Fruit fly (Drosophila melanogaster) whole organism, prepupa: ENCODE measurements around the gene Imp.

Experiments
- Blimp-1 ChIP-seq: fragments of 200-800 bp; sonication (Bioruptor generic); optimal IDR thresholded peaks from 3 replicates; lab custom pipeline; 2017; ENCODE audit warnings: missing biosample characterization, missing genetic modification characterization, mild to moderate bottlenecking, moderate library complexity, missing genetic modification reagents
- CG10631 ChIP-seq: fragments of 200-800 bp; sonication (Bioruptor generic); optimal IDR thresholded peaks from 2 replicates; lab custom pipeline; 2016; ENCODE audit warnings: missing biosample characterization, missing genetic modification characterization
- CG11294 ChIP-seq: fragments of 200-800 bp; sonication (Bioruptor generic); IDR thresholded peaks from 2 replicates; pipeline ENCODE4 v1.3.6; 2022; ENCODE audit warnings: missing biosample characterization, missing genetic modification characterization
- CG16779 ChIP-seq: fragments of 200-800 bp; sonication (Bioruptor generic); optimal IDR thresholded peaks from 3 replicates; lab custom pipeline; 2017; ENCODE audit warnings: missing biosample characterization, mild to moderate bottlenecking, missing genetic modification characterization
- CG3919 ChIP-seq: fragments of 200-800 bp; sonication (Bioruptor generic); optimal IDR thresholded peaks from 3 replicates; lab custom pipeline; 2016; ENCODE audit warnings: missing biosample characterization, missing genetic modification characterization
- CG4318 ChIP-seq: fragments of 200-800 bp; sonication (Bioruptor generic); optimal IDR thresholded peaks from 3 replicates; lab custom pipeline; 2017; ENCODE audit warnings: missing biosample characterization, mild to moderate bottlenecking, missing genetic modification characterization
- CG6163 ChIP-seq: fragments of 200-800 bp; sonication (Bioruptor generic); IDR thresholded peaks from 3 replicates; pipeline ENCODE4 v1.3.6; 2022; ENCODE audit warnings: missing biosample characterization, missing genetic modification characterization
- CG6276 ChIP-seq: fragments of 200-800 bp; sonication (Bioruptor generic); optimal IDR thresholded peaks from 2 replicates; lab custom pipeline; 2017; ENCODE audit warnings: missing biosample characterization, mild to moderate bottlenecking, missing genetic modification characterization
- CG6808 ChIP-seq: fragments of 200-800 bp; sonication (Bioruptor generic); optimal IDR thresholded peaks from 3 replicates; lab custom pipeline; 2017; ENCODE audit warnings: missing biosample characterization, missing genetic modification characterization, mild to moderate bottlenecking, moderate library complexity, missing genetic modification reagents
- CG6854 ChIP-seq: fragments of 200-800 bp; sonication (Bioruptor generic); optimal IDR thresholded peaks from 2 replicates; lab custom pipeline; 2017; ENCODE audit warnings: missing biosample characterization, mild to moderate bottlenecking, missing genetic modification characterization
- CG8119 ChIP-seq: fragments of 200-800 bp; sonication (Bioruptor generic); IDR thresholded peaks from 3 replicates; pipeline ENCODE4 v1.3.6; 2022; ENCODE audit warnings: missing biosample characterization, missing genetic modification characterization
- Eip75B ChIP-seq: fragments of 200-800 bp; sonication (Bioruptor generic); optimal IDR thresholded peaks from 3 replicates; lab custom pipeline; 2016; ENCODE audit warnings: missing biosample characterization, missing genetic modification characterization
- Eip78C ChIP-seq: fragments of 200-800 bp; sonication (Bioruptor generic); peaks from one replicate; lab custom pipeline; 2016; ENCODE audit warnings: missing biosample characterization, missing genetic modification characterization
- Eip93F ChIP-seq: fragments of 200-800 bp; sonication (Bioruptor generic); optimal IDR thresholded peaks from 2 replicates; lab custom pipeline; 2016; ENCODE audit warnings: missing biosample characterization, mild to moderate bottlenecking, missing genetic modification characterization
- Ets21C ChIP-seq: fragments of 200-800 bp; sonication (Bioruptor generic); optimal IDR thresholded peaks from 3 replicates; lab custom pipeline; 2016; ENCODE audit warnings: missing biosample characterization, missing genetic modification characterization
- Hr4 ChIP-seq: fragments of 200-800 bp; sonication (Bioruptor generic); optimal IDR thresholded peaks from 3 replicates; lab custom pipeline; 2016; ENCODE audit warnings: missing biosample characterization, missing genetic modification characterization
- Met ChIP-seq: fragments of 200-800 bp; sonication (Bioruptor generic); optimal IDR thresholded peaks from 3 replicates; lab custom pipeline; 2016; ENCODE audit warnings: missing biosample characterization, missing genetic modification characterization
- Smox ChIP-seq: fragments of 200-800 bp; sonication (Bioruptor generic); optimal IDR thresholded peaks from 3 replicates; lab custom pipeline; 2016; ENCODE audit warnings: missing biosample characterization, missing genetic modification characterization
- Sox102F ChIP-seq: fragments of 200-800 bp; sonication (Bioruptor generic); optimal IDR thresholded peaks from 2 replicates; lab custom pipeline; 2016; ENCODE audit warnings: missing biosample characterization, mild to moderate bottlenecking, missing genetic modification characterization
- Sox14 ChIP-seq: fragments of 200-800 bp; sonication (Bioruptor generic); optimal IDR thresholded peaks from 3 replicates; lab custom pipeline; 2016; ENCODE audit warnings: missing biosample characterization, missing genetic modification characterization
- achi ChIP-seq: fragments of 200-800 bp; sonication (Bioruptor generic); optimal IDR thresholded peaks from 3 replicates; lab custom pipeline; 2016; ENCODE audit warnings: missing biosample characterization, missing genetic modification characterization
- acj6 ChIP-seq: fragments of 200-800 bp; sonication (Bioruptor generic); optimal IDR thresholded peaks from 3 replicates; lab custom pipeline; 2016; ENCODE audit warnings: missing biosample characterization, missing genetic modification characterization
- cyc ChIP-seq: fragments of 200-800 bp; sonication (Bioruptor generic); optimal IDR thresholded peaks from 3 replicates; lab custom pipeline; 2016; ENCODE audit warnings: missing biosample characterization, missing genetic modification characterization
- dac ChIP-seq: fragments of 200-800 bp; sonication (Bioruptor generic); optimal IDR thresholded peaks from 2 replicates; lab custom pipeline; 2017; ENCODE audit warnings: missing biosample characterization, mild to moderate bottlenecking, missing genetic modification characterization
- dsx ChIP-seq: fragments of 200-800 bp; optimal IDR thresholded peaks from 3 replicates; lab custom pipeline; 2019; ENCODE audit warnings: missing biosample characterization, mild to moderate bottlenecking, missing genetic modification characterization, moderate library complexity; ENCODE audit not compliant: poor library complexity, severe bottlenecking
- eg ChIP-seq: fragments of 200-800 bp; sonication (Bioruptor generic); IDR thresholded peaks from 3 replicates; pipeline ENCODE4 v1.3.6; 2022; ENCODE audit warnings: missing biosample characterization, missing genetic modification characterization
- lz ChIP-seq: fragments of 200-800 bp; sonication (Bioruptor generic); optimal IDR thresholded peaks from 3 replicates; lab custom pipeline; 2016; ENCODE audit warnings: missing biosample characterization, missing genetic modification characterization
- pdm3 ChIP-seq: fragments of 200-800 bp; sonication (Bioruptor generic); optimal IDR thresholded peaks from 3 replicates; lab custom pipeline; 2016; ENCODE audit warnings: missing biosample characterization, missing genetic modification characterization
- salr ChIP-seq, 2 experiments: fragments of 200-800 bp; sonication (Bioruptor generic); optimal IDR thresholded peaks; 3 replicates each; lab custom pipeline; 2016 to 2018; ENCODE audit warnings: missing biosample characterization in 2 of 2, missing genetic modification characterization in 2 of 2, mild to moderate bottlenecking in 1 of 2
- spab ChIP-seq: fragments of 200-800 bp; sonication (Bioruptor generic); optimal IDR thresholded peaks from 2 replicates; lab custom pipeline; 2017; ENCODE audit warnings: missing biosample characterization, mild to moderate bottlenecking, missing genetic modification characterization, missing genetic modification reagents
- ss ChIP-seq, 2 experiments: fragments of 200-800 bp; sonication (Bioruptor generic); optimal IDR thresholded peaks; 2 replicates in 1 of 2; 3 replicates in 1 of 2; lab custom pipeline; 2017 to 2018; ENCODE audit warnings: mild to moderate bottlenecking in 2 of 2, missing biosample characterization in 2 of 2, missing genetic modification characterization in 2 of 2, moderate library complexity in 1 of 2
- svp ChIP-seq: fragments of 200-800 bp; sonication (Bioruptor generic); peaks from one replicate; lab custom pipeline; 2016; ENCODE audit warnings: missing biosample characterization, missing genetic modification characterization
- topi ChIP-seq: fragments of 200-800 bp; sonication (Bioruptor generic); optimal IDR thresholded peaks from 3 replicates; lab custom pipeline; 2016; ENCODE audit warnings: missing biosample characterization, missing genetic modification characterization
- vri ChIP-seq: fragments of 200-800 bp; sonication (Bioruptor generic); optimal IDR thresholded peaks from 3 replicates; lab custom pipeline; 2016; ENCODE audit warnings: missing biosample characterization, mild to moderate bottlenecking, missing genetic modification characterization

Imp gene

dm6 chrX:10762959-10763883 is 60.9 kb downstream of the Imp start:
- TF ChIP-seq CG6163 (peak; percentile 48; the same call in 1 of the 3 replicates), Met (GFP tag; lab: Kevin White, UChicago) (peak; percentile 22), Sox14 (GFP tag; lab: Kevin White, UChicago) (peak; percentile 48), svp (GFP tag; lab: Kevin White, UChicago) (peak; percentile 67), vri (GFP tag; lab: Kevin White, UChicago) (peak; percentile 42), CG6276 (GFP tag; lab: Kevin White, UChicago) (peak; percentile 29), ss (GFP tag; optimal IDR thresholded peaks at IDR 0.05; lab: Kevin White, UChicago) (peak; percentile 25 to 55), Blimp-1 (GFP tag; lab: Kevin White, UChicago) (no peak), Eip75B (GFP tag; lab: Kevin White, UChicago) (peak; percentile 23), CG4318 (GFP tag; lab: Kevin White, UChicago) (no peak), acj6 (no peak), Sox102F (no peak), CG3919 (no peak), dsx (peak; percentile 16), CG16779 (tag; lab: Kevin White, UChicago) (peak; percentile 21), Eip78C (GFP tag; lab: Kevin White, UChicago) (peak; percentile 69)

dm6 chrX:10762569-10762958 is 61.5 kb downstream of the Imp start:
- TF ChIP-seq cyc (GFP tag; lab: Kevin White, UChicago) (no peak), Eip93F (GFP tag; lab: Kevin White, UChicago) (no peak), CG8119 (GFP tag; lab: Robert Waterston, UW) (no peak), pdm3 (GFP tag; lab: Kevin White, UChicago) (no peak)

dm6 chrX:10757616-10758078 is 66.4 kb downstream of the Imp start, which contains the start of gene Rph:
Gene Rph (minus strand): TSS chrX:10757666.
- TF ChIP-seq Hr4 (GFP tag; lab: Kevin White, UChicago) (no peak), CG10631 (peak; percentile 8), salr (GFP tag; optimal IDR thresholded peaks at IDR 0.05; lab: Kevin White, UChicago) (no peak), acj6 (no peak), cyc (GFP tag; lab: Kevin White, UChicago) (no peak), dac (GFP tag; lab: Kevin White, UChicago) (no peak), eg (GFP tag; lab: Robert Waterston, UW) (no peak), CG6808 (GFP tag; lab: Kevin White, UChicago) (no peak), spab (GFP tag; lab: Kevin White, UChicago) (no peak), Smox (no peak), topi (no peak), dsx (no peak), pdm3 (GFP tag; lab: Kevin White, UChicago) (no peak), Ets21C (GFP tag; lab: Kevin White, UChicago) (no peak), lz (GFP tag; lab: Kevin White, UChicago) (no peak), CG6854 (GFP tag; lab: Kevin White, UChicago) (no peak), CG6276 (GFP tag; lab: Kevin White, UChicago) (no peak), CG6163 (no peak; the same call in 2 of the 3 replicates), Eip75B (GFP tag; lab: Kevin White, UChicago) (no peak), CG11294 (GFP tag; lab: Robert Waterston, UW) (no peak), Eip78C (GFP tag; lab: Kevin White, UChicago) (peak; percentile 50), CG8119 (GFP tag; lab: Robert Waterston, UW) (no peak), achi (GFP tag; lab: Kevin White, UChicago) (peak; percentile 10)
